Fruit fly (Drosophila melanogaster): ENCODE results near the gene CG43083.

Gene CG43083

dm6 chr3L:15641590-15642019 is 6.8 kb upstream of the CG43083 start (continued):
- TF ChIP-seq Lpt (GFP tag; optimal IDR thresholded peaks at IDR 0.05) (peak; percentile 32), eg (GFP tag; IDR thresholded peaks at IDR 0.05) (no peak), Sox15 (GFP tag; optimal IDR thresholded peaks at IDR 0.05) (no peak), CG4318 (GFP tag; optimal IDR thresholded peaks at IDR 0.05) (peak; percentile 14), pdm3 (GFP tag; optimal IDR thresholded peaks at IDR 0.05) (peak; percentile 44), CG8119 (GFP tag; IDR thresholded peaks at IDR 0.05) (peak; percentile 38; the same call in 1 of the 3 replicates), Eip75B (GFP tag; optimal IDR thresholded peaks at IDR 0.05) (peak; percentile 52), Hr38 (GFP tag; optimal IDR thresholded peaks at IDR 0.05) (no peak), Smox (GFP tag; optimal IDR thresholded peaks at IDR 0.05) (peak; percentile 49), Hr39 (GFP tag; optimal IDR thresholded peaks at IDR 0.05) (peak; percentile 18), CG3919 (GFP tag; optimal IDR thresholded peaks at IDR 0.05) (peak; percentile 63), lz (GFP tag; optimal IDR thresholded peaks at IDR 0.05) (peak; percentile 27), CG3032 (tag; optimal IDR thresholded peaks at IDR 0.05) (peak; percentile 41), CG11762 (GFP tag; optimal IDR thresholded peaks at IDR 0.05; ENCODE audit: insufficient read depth) (peak; percentile 43), net (GFP tag; optimal IDR thresholded peaks at IDR 0.05) (peak; percentile 5), acj6 (GFP tag; optimal IDR thresholded peaks at IDR 0.05) (peak; percentile 31), CG8319 (GFP tag; optimal IDR thresholded peaks at IDR 0.05) (peak; percentile 37), CG16779 (tag; optimal IDR thresholded peaks at IDR 0.05) (no peak), CG11294 (GFP tag; IDR thresholded peaks at IDR 0.05) (no peak)

DNA sequence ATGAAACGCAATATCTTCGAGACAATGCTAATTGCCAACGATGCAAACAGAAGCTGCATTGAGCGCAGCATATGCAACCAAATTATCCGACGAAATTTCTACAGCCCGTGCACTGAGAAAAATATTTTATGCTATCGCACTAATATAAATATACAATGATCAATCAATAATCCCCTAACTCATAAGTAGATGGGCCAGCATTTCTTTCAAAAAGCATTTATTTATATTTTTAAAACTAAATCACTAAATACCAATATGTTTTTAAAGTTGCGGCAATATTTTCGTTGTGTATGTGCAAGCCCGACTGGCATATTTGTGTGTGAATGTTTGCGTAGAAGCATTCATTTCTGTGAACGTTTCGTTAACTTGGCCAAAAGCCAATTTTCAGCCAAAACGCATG is 2.2 kb upstream of the CG43083 start:
- TF ChIP-seq Blimp-1 (GFP tag; optimal IDR thresholded peaks at IDR 0.05) (no peak), CG8119 (GFP tag; IDR thresholded peaks at IDR 0.05) (0 out of 3 replicates have a peak, but pooled peaks have one; percentile 14), CG32006 (GFP tag; optimal IDR thresholded peaks at IDR 0.05) (no peak), Smox (GFP tag; optimal IDR thresholded peaks at IDR 0.05) (no peak), CG9139 (GFP tag; optimal IDR thresholded peaks at IDR 0.05) (no peak), Eip78C (GFP tag) (peak; percentile 24), Hr4 (GFP tag; optimal IDR thresholded peaks at IDR 0.05) (peak; percentile 3), svp (GFP tag) (peak; percentile 34)

- TF ChIP-seq salr (GFP tag; optimal IDR thresholded peaks at IDR 0.05) (no peak), esn (GFP tag; optimal IDR thresholded peaks at IDR 0.05) (no peak), Smox (GFP tag; optimal IDR thresholded peaks at IDR 0.05) (no peak), CG3032 (tag; optimal IDR thresholded peaks at IDR 0.05) (no peak)
Measured at dm6 chr3L:15649561-15649960, 1.2 kb downstream of the CG43083 start, which contains the start of the genes Eig71Ea and Eig71Eb. Gene Eig71Ea (minus strand): TSS chr3L:15649661. Gene Eig71Eb (plus strand): TSS chr3L:15649936.

- TF ChIP-seq dsx (GFP tag; optimal IDR thresholded peaks at IDR 0.05; ENCODE audit: poor library complexity, severe bottlenecking) = no peak
- TF ChIP-seq CG6808 (GFP tag; optimal IDR thresholded peaks at IDR 0.05) = no peak
- TF ChIP-seq CG6792 (GFP tag; optimal IDR thresholded peaks at IDR 0.05) = no peak
- no peak for TF ChIP-seq Sox15 (GFP tag; optimal IDR thresholded peaks at IDR 0.05)
- TF ChIP-seq CG32006 (GFP tag; optimal IDR thresholded peaks at IDR 0.05) = no peak
- no peak for TF ChIP-seq CG8119 (GFP tag; IDR thresholded peaks at IDR 0.05)
- TF ChIP-seq CG11902 (GFP tag; optimal IDR thresholded peaks at IDR 0.05) = no peak
- TF ChIP-seq Hr38 (GFP tag; optimal IDR thresholded peaks at IDR 0.05) = no peak
- no peak for TF ChIP-seq fd85E (GFP tag; optimal IDR thresholded peaks at IDR 0.05)
- no peak for TF ChIP-seq Hr4 (GFP tag; optimal IDR thresholded peaks at IDR 0.05)
- no peak for TF ChIP-seq fkh (GFP tag; optimal IDR thresholded peaks at IDR 0.05)
- no peak for TF ChIP-seq acj6 (GFP tag; optimal IDR thresholded peaks at IDR 0.05)
- TF ChIP-seq net (GFP tag; optimal IDR thresholded peaks at IDR 0.05) = no peak
- no peak for TF ChIP-seq CG1621 (tag; optimal IDR thresholded peaks at IDR 0.05)
- TF ChIP-seq salr (GFP tag; optimal IDR thresholded peaks at IDR 0.05) = no peak
- TF ChIP-seq Eip93F (GFP tag; optimal IDR thresholded peaks at IDR 0.05) = no peak
- no peak for TF ChIP-seq CG31627 (GFP tag; optimal IDR thresholded peaks at IDR 0.05)
- no peak for TF ChIP-seq Hr39 (GFP tag; optimal IDR thresholded peaks at IDR 0.05)
Measured at dm6 chr3L:15650552-15650951, 2.2 kb downstream of the CG43083 start, which contains the start of gene CG43084. Gene CG43084 (plus strand): TSS chr3L:15650852.
